Fruit fly (Drosophila melanogaster) whole organism, embryonic: ENCODE data around the gene CG42784.

Experiments used
- Adf1 ChIP-seq: fragments of 200-800 bp; sonication (Bioruptor generic); IDR thresholded peaks from 2 replicates; pipeline ENCODE4 v1.3.6; 2022; ENCODE audit warnings: missing biosample characterization, missing genetic modification characterization
- CG10654 ChIP-seq: fragments of 200-800 bp; sonication (Bioruptor generic); optimal IDR thresholded peaks from 2 replicates; lab custom pipeline; 2016; ENCODE audit warnings: missing biosample characterization, missing genetic modification characterization
- CG1233 ChIP-seq: fragments of 200-800 bp; sonication (Bioruptor generic); optimal IDR thresholded peaks from 4 replicates; lab custom pipeline; 2018; ENCODE audit warnings: missing biosample characterization, mild to moderate bottlenecking, missing genetic modification characterization
- CG13894 ChIP-seq: fragments of 200-800 bp; sonication (Bioruptor generic); optimal IDR thresholded peaks from 3 replicates; lab custom pipeline; 2018; ENCODE audit warnings: missing biosample characterization, mild to moderate bottlenecking, missing genetic modification characterization, moderate library complexity
- CG15601 ChIP-seq: fragments of 200-800 bp; sonication (Bioruptor generic); optimal IDR thresholded peaks from 3 replicates; lab custom pipeline; 2019; ENCODE audit warnings: missing biosample characterization, mild to moderate bottlenecking, missing genetic modification characterization, moderate library complexity
- CG17802 ChIP-seq: fragments of 200-800 bp; sonication (Bioruptor generic); optimal IDR thresholded peaks from 2 replicates; lab custom pipeline; 2018; ENCODE audit warnings: missing biosample characterization, mild to moderate bottlenecking, missing genetic modification characterization, moderate library complexity
- CG30020 ChIP-seq: fragments of 200-800 bp; optimal IDR thresholded peaks from 2 replicates; lab custom pipeline; 2019; ENCODE audit warnings: missing biosample characterization, mild to moderate bottlenecking, missing genetic modification characterization, moderate library complexity
- CG4404 ChIP-seq: fragments of 200-800 bp; sonication (Bioruptor generic); IDR thresholded peaks from 2 replicates; pipeline ENCODE4 v1.3.6; 2022; ENCODE audit warnings: missing biosample characterization, missing genetic modification characterization
- CG4617 ChIP-seq: fragments of 200-800 bp; sonication (Bioruptor generic); optimal IDR thresholded peaks from 3 replicates; lab custom pipeline; 2016; ENCODE audit warnings: missing biosample characterization, missing genetic modification characterization, borderline replicate concordance
- CG6254 ChIP-seq: fragments of 200-800 bp; sonication (Bioruptor generic); optimal IDR thresholded peaks from 3 replicates; lab custom pipeline; 2017; ENCODE audit warnings: mild to moderate bottlenecking, missing biosample characterization, missing genetic modification reagents, missing genetic modification characterization
- CG7271 ChIP-seq: fragments of 200-800 bp; sonication (Bioruptor generic); optimal IDR thresholded peaks from 2 replicates; lab custom pipeline; 2018; ENCODE audit warnings: missing biosample characterization, mild to moderate bottlenecking, missing genetic modification characterization, moderate library complexity
- CG7556 ChIP-seq: fragments of 200-800 bp; sonication (Bioruptor generic); optimal IDR thresholded peaks from 2 replicates; lab custom pipeline; 2017; ENCODE audit warnings: missing biosample characterization, mild to moderate bottlenecking, missing genetic modification characterization
- CG7745 ChIP-seq: fragments of 200-800 bp; sonication (Bioruptor generic); optimal IDR thresholded peaks from 2 replicates; lab custom pipeline; 2018; ENCODE audit warnings: missing biosample characterization, mild to moderate bottlenecking, missing genetic modification characterization, moderate library complexity
- CG8290 ChIP-seq, 3 experiments: fragments of 200-800 bp; sonication (Bioruptor generic); optimal IDR thresholded peaks; 2 replicates each; lab custom pipeline; 2016 to 2019; ENCODE audit warnings: missing biosample characterization in 3 of 3, missing genetic modification characterization in 3 of 3, mild to moderate bottlenecking in 2 of 3, moderate library complexity in 1 of 3
- CG8924 ChIP-seq: fragments of 200-800 bp; optimal IDR thresholded peaks from 3 replicates; lab custom pipeline; 2019; ENCODE audit warnings: missing biosample characterization, mild to moderate bottlenecking, missing genetic modification characterization, moderate library complexity
- D19A ChIP-seq: fragments of 200-800 bp; optimal IDR thresholded peaks from 3 replicates; lab custom pipeline; 2019; ENCODE audit warnings: missing biosample characterization, mild to moderate bottlenecking, missing genetic modification characterization, moderate library complexity
- Dip3 ChIP-seq: fragments of 200-800 bp; sonication (Bioruptor generic); optimal IDR thresholded peaks from 3 replicates; lab custom pipeline; 2016; ENCODE audit warnings: missing biosample characterization, missing genetic modification characterization
- Dll ChIP-seq: fragments of 200-800 bp; sonication (Bioruptor generic); IDR thresholded peaks from 4 replicates; pipeline ENCODE4 v1.3.6; 2022; ENCODE audit warnings: missing biosample characterization, missing genetic modification characterization; ENCODE audit not compliant: partially characterized antibody
- Dref ChIP-seq: fragments of 200-800 bp; sonication (Bioruptor generic); IDR thresholded peaks from 2 replicates; pipeline ENCODE4 v1.3.6; 2022; ENCODE audit warnings: missing biosample characterization, missing genetic modification characterization
- E2f1 ChIP-seq: fragments of 200-800 bp; sonication (Bioruptor generic); IDR thresholded peaks from 2 replicates; pipeline ENCODE4 v1.3.6; 2022; ENCODE audit warnings: missing biosample characterization, missing genetic modification characterization
- Fer2 ChIP-seq: fragments of 200-800 bp; sonication (Bioruptor generic); optimal IDR thresholded peaks from 2 replicates; lab custom pipeline; 2018; ENCODE audit warnings: missing biosample characterization, mild to moderate bottlenecking, missing genetic modification characterization, moderate library complexity
- Gug ChIP-seq: fragments of 200-800 bp; sonication (Bioruptor generic); IDR thresholded peaks from 4 replicates; pipeline ENCODE4 v1.3.6; 2022; ENCODE audit warnings: missing biosample characterization, missing genetic modification characterization
- MTF-1 ChIP-seq: fragments of 200-800 bp; sonication (Bioruptor generic); optimal IDR thresholded peaks from 2 replicates; lab custom pipeline; 2018; ENCODE audit warnings: missing biosample characterization, mild to moderate bottlenecking, missing genetic modification characterization, borderline replicate concordance
- Mes4 ChIP-seq: fragments of 200-800 bp; sonication (Bioruptor generic); optimal IDR thresholded peaks from 2 replicates; lab custom pipeline; 2016; ENCODE audit warnings: missing biosample characterization, missing genetic modification characterization
- NFAT ChIP-seq: fragments of 200-800 bp; sonication (Bioruptor generic); IDR thresholded peaks from 2 replicates; pipeline ENCODE4 v1.3.6; 2022; ENCODE audit warnings: missing biosample characterization, missing genetic modification characterization
- Oaz ChIP-seq: fragments of 200-800 bp; sonication (Bioruptor generic); IDR thresholded peaks from 2 replicates; pipeline ENCODE4 v1.3.6; 2022; ENCODE audit warnings: missing biosample characterization, missing genetic modification characterization
- Opbp ChIP-seq: fragments of 200-800 bp; sonication (Bioruptor generic); IDR thresholded peaks from 3 replicates; pipeline ENCODE4 v1.3.6; 2022; ENCODE audit warnings: missing biosample characterization, missing genetic modification characterization; ENCODE audit not compliant: partially characterized antibody
- Spps ChIP-seq: fragments of 200-800 bp; sonication (Bioruptor generic); optimal IDR thresholded peaks from 2 replicates; lab custom pipeline; 2018; ENCODE audit warnings: missing biosample characterization, mild to moderate bottlenecking, missing genetic modification characterization
- ab ChIP-seq: fragments of 200-800 bp; sonication (Bioruptor generic); optimal IDR thresholded peaks from 2 replicates; lab custom pipeline; 2016; ENCODE audit warnings: missing biosample characterization, missing genetic modification characterization
- bab2 ChIP-seq: fragments of 200-800 bp; sonication (Bioruptor generic); optimal IDR thresholded peaks from 2 replicates; lab custom pipeline; 2016; ENCODE audit warnings: missing biosample characterization, missing genetic modification characterization
- bigmax ChIP-seq: fragments of 200-800 bp; sonication (Bioruptor generic); optimal IDR thresholded peaks from 2 replicates; lab custom pipeline; 2018; ENCODE audit warnings: missing biosample characterization, mild to moderate bottlenecking, missing genetic modification characterization
- br ChIP-seq: fragments of >200 bp; optimal IDR thresholded peaks from 2 replicates; lab custom pipeline; 2017
- bsh ChIP-seq, 2 experiments: fragments of 200-800 bp; sonication (Bioruptor generic); optimal IDR thresholded peaks; 2 replicates each; lab custom pipeline; 2017 to 2018; ENCODE audit warnings: mild to moderate bottlenecking in 2 of 2, missing biosample characterization in 2 of 2, missing genetic modification characterization in 2 of 2, moderate library complexity in 1 of 2
- cas ChIP-seq: fragments of 200-800 bp; sonication (Bioruptor generic); IDR thresholded peaks from 2 replicates; pipeline ENCODE4 v1.3.6; 2022; ENCODE audit warnings: missing biosample characterization, missing genetic modification characterization
- cg ChIP-seq: fragments of 200-800 bp; sonication (Bioruptor generic); optimal IDR thresholded peaks from 3 replicates; lab custom pipeline; 2019; ENCODE audit warnings: missing biosample characterization, mild to moderate bottlenecking, missing genetic modification characterization, moderate library complexity
- chinmo ChIP-seq: fragments of 200-800 bp; sonication (Bioruptor generic); IDR thresholded peaks from 4 replicates; pipeline ENCODE4 v1.3.6; 2022; ENCODE audit warnings: missing biosample characterization, missing genetic modification characterization; ENCODE audit not compliant: partially characterized antibody
- dan ChIP-seq: fragments of 200-800 bp; sonication (Bioruptor generic); IDR thresholded peaks from 2 replicates; pipeline ENCODE4 v1.3.6; 2022; ENCODE audit warnings: missing biosample characterization, missing genetic modification characterization
- dimm ChIP-seq: fragments of 200-800 bp; sonication (Bioruptor generic); IDR thresholded peaks from 2 replicates; pipeline ENCODE4 v1.3.6; 2022; ENCODE audit warnings: missing biosample characterization, missing genetic modification characterization
- dmrt99B ChIP-seq: fragments of 200-800 bp; sonication (Bioruptor generic); optimal IDR thresholded peaks from 2 replicates; lab custom pipeline; 2018; ENCODE audit warnings: missing biosample characterization, mild to moderate bottlenecking, missing genetic modification characterization, moderate library complexity
- fd102C ChIP-seq: fragments of 200-800 bp; sonication (Bioruptor generic); optimal IDR thresholded peaks from 2 replicates; lab custom pipeline; 2018; ENCODE audit warnings: missing biosample characterization, mild to moderate bottlenecking, missing genetic modification characterization, moderate library complexity
- gro ChIP-seq: fragments of 200-800 bp; sonication (Bioruptor generic); optimal IDR thresholded peaks from 2 replicates; lab custom pipeline; 2016; ENCODE audit warnings: missing biosample characterization, missing genetic modification characterization
- hth ChIP-seq: fragments of >200 bp; optimal IDR thresholded peaks from 2 replicates; lab custom pipeline; 2017; ENCODE audit warnings: inconsistent platforms
- kay ChIP-seq: fragments of 200-800 bp; sonication (Bioruptor generic); optimal IDR thresholded peaks from 2 replicates; lab custom pipeline; 2016; ENCODE audit warnings: missing biosample characterization, missing genetic modification characterization
- klu ChIP-seq: fragments of 200-800 bp; sonication (Bioruptor generic); IDR thresholded peaks from 2 replicates; pipeline ENCODE4 v1.3.6; 2022; ENCODE audit warnings: missing biosample characterization, missing genetic modification characterization
- knrl ChIP-seq: fragments of 200-800 bp; sonication (Bioruptor generic); IDR thresholded peaks from 3 replicates; pipeline ENCODE4 v1.3.6; 2022; ENCODE audit warnings: missing biosample characterization, missing genetic modification characterization; ENCODE audit not compliant: partially characterized antibody
- luna ChIP-seq: fragments of 200-800 bp; sonication (Bioruptor generic); optimal IDR thresholded peaks from 2 replicates; lab custom pipeline; 2016; ENCODE audit warnings: missing biosample characterization, missing genetic modification characterization
- phol ChIP-seq: fragments of 200-800 bp; sonication (Bioruptor generic); optimal IDR thresholded peaks from 3 replicates; lab custom pipeline; 2018; ENCODE audit warnings: missing biosample characterization, mild to moderate bottlenecking, missing genetic modification characterization, moderate library complexity
- pum ChIP-seq: fragments of 200-800 bp; sonication (Bioruptor generic); optimal IDR thresholded peaks from 2 replicates; lab custom pipeline; 2016; ENCODE audit warnings: missing biosample characterization, missing genetic modification characterization
- vvl ChIP-seq: fragments of 200-800 bp; sonication (Bioruptor generic); IDR thresholded peaks from 2 replicates; pipeline ENCODE4 v1.3.6; 2022; ENCODE audit warnings: missing biosample characterization, missing genetic modification characterization
- z ChIP-seq: fragments of 200-800 bp; sonication (Bioruptor generic); IDR thresholded peaks from 3 replicates; pipeline ENCODE4 v1.3.6; 2022; ENCODE audit warnings: missing biosample characterization, missing genetic modification characterization

Gene CG42784

dm6 chr2L:13445249-13445846 lies 30.1 kb downstream of the CG42784 start, which contains the start of gene Hacd2 (continued):
- TF ChIP-seq CG7745 (tag; lab: Kevin White, UChicago) = no peak
- TF ChIP-seq fd102C (GFP tag; lab: Kevin White, UChicago) = no peak
- TF ChIP-seq Dll (GFP tag; lab: Robert Waterston, UW) = no peak
- TF ChIP-seq Gug (GFP tag; lab: Robert Waterston, UW) = no peak
- no peak for TF ChIP-seq CG30020 (tag; lab: Kevin White, UChicago)
- TF ChIP-seq pum (GFP tag; lab: Kevin White, UChicago) = no peak
- no peak for TF ChIP-seq luna (GFP tag; lab: Kevin White, UChicago)
- peak; percentile 34; the same call in 1 of the 3 replicates for TF ChIP-seq knrl
- no peak for TF ChIP-seq bab2 (GFP tag; lab: Kevin White, UChicago)
- TF ChIP-seq CG7556 (GFP tag; lab: Kevin White, UChicago) = no peak
- no peak for TF ChIP-seq CG10654 (GFP tag; lab: Kevin White, UChicago)
- TF ChIP-seq cg (GFP tag; lab: Kevin White, UChicago) = no peak
- no peak for TF ChIP-seq CG8924 (tag; lab: Kevin White, UChicago)
- TF ChIP-seq Dref (GFP tag; lab: Robert Waterston, UW) = peak; percentile 39
- no peak for TF ChIP-seq dimm (GFP tag; lab: Robert Waterston, UW)
- TF ChIP-seq CG1233 (GFP tag; lab: Kevin White, UChicago) = no peak
- TF ChIP-seq z = no peak
- TF ChIP-seq CG13894 = no peak
- no peak for TF ChIP-seq br (lab: Kevin White, UChicago)
- no peak for TF ChIP-seq klu
- TF ChIP-seq kay = no peak
- no peak for TF ChIP-seq ab (GFP tag; lab: Kevin White, UChicago)
- no peak for TF ChIP-seq Adf1
- peak; percentile 41; the same call in 1 of the 2 replicates for TF ChIP-seq vvl
- TF ChIP-seq D19A (tag; lab: Kevin White, UChicago) = no peak
- TF ChIP-seq Opbp (GFP tag; lab: Robert Waterston, UW) = peak; percentile 61; the same call in 2 of the 3 replicates
- TF ChIP-seq Oaz = no peak
- peak; percentile 71 for TF ChIP-seq bigmax (GFP tag; lab: Kevin White, UChicago)
- no peak for TF ChIP-seq Fer2 (tag; lab: Kevin White, UChicago)
- no peak for TF ChIP-seq CG15601 (tag; lab: Kevin White, UChicago)
- peak; percentile 35; the same call in 1 of the 2 replicates for TF ChIP-seq NFAT (GFP tag; lab: Robert Waterston, UW)
- no peak for TF ChIP-seq CG7271 (tag; lab: Kevin White, UChicago)
- TF ChIP-seq CG4404 = no peak
- no peak for TF ChIP-seq CG6254 (GFP tag; lab: Kevin White, UChicago)
- TF ChIP-seq E2f1 (GFP tag; lab: Robert Waterston, UW) = no peak
- TF ChIP-seq CG4617 = peak; percentile 73
- no peak for TF ChIP-seq bsh (GFP tag; optimal IDR thresholded peaks at IDR 0.05; lab: Kevin White, UChicago)
- TF ChIP-seq dan (GFP tag; lab: Robert Waterston, UW) = no peak
- no peak for TF ChIP-seq Dip3 (GFP tag; lab: Kevin White, UChicago)
- no peak for TF ChIP-seq CG8290 (GFP tag; optimal IDR thresholded peaks at IDR 0.05; lab: Kevin White, UChicago)
- peak in 1 of 2 experiments; percentile 78 for TF ChIP-seq CG8290 (tag; optimal IDR thresholded peaks at IDR 0.05; lab: Kevin White, UChicago)
- no peak for TF ChIP-seq Spps (tag; lab: Kevin White, UChicago)
- no peak for TF ChIP-seq CG17802 (tag; lab: Kevin White, UChicago)
- TF ChIP-seq dmrt99B (tag; lab: Kevin White, UChicago) = no peak
- TF ChIP-seq MTF-1 = no peak
- TF ChIP-seq hth = no peak
- peak; percentile 25 for TF ChIP-seq gro (GFP tag; lab: Kevin White, UChicago)
- peak; percentile 57 for TF ChIP-seq phol (tag; lab: Kevin White, UChicago)
- TF ChIP-seq cas (GFP tag; lab: Robert Waterston, UW) = no peak
- peak; percentile 52; the same call in 1 of the 4 replicates for TF ChIP-seq chinmo
- no peak for TF ChIP-seq Mes4 (GFP tag; lab: Kevin White, UChicago)
